Fruit fly (Drosophila melanogaster): ENCODE data around the gene rumpel.

DNA sequence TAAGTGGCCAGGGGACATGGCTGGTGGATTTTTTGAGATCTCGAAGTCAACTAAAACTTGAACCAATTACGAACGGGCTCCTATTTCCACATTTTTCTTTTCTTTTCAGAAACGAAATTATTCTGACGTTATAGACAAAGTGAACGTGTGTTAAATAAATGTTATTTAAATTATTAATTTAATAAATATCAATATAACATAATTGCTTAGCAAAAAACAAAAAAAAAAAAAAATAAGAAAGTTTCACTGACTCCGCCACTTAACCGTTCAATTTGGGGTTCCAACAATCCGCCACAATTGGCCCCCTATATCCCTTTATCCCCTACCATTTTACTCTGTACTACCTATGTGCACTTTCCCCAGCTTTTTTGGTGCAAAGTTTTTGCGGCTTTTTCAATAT, 35.5 kb upstream of the rumpel start, which contains the start of gene CG42781:
- TF ChIP-seq gl (tag; optimal IDR thresholded peaks at IDR 0.05) = no peak
- TF ChIP-seq CG14655 (GFP tag; optimal IDR thresholded peaks at IDR 0.05) = no peak

All from whole organism, pupa.